Fruit fly (Drosophila melanogaster): ENCODE measurements around the gene CG33223.

Gene CG33223

DNA sequence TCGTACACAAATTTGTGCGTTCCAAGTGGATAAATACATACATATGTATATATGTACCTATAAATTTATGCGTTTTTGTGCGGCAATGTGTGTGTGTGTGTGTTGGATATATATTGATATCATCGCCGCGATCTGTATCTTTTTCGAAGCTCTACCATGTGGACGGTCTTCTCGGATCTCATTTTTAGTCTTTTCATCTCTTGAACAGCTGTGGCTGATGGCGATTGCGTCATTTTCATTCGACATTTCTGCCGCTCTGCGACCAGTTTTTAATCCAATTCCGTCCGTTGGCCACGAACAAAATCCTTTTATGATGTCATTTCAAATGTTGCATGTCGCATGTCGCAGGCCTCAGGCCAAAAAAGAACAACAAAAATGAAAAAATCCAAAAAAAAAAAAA, 36.8 kb upstream of the CG33223 start (continued):
- TF ChIP-seq tup (GFP tag; optimal IDR thresholded peaks at IDR 0.05) (no peak), CG14441 (GFP tag; IDR thresholded peaks at IDR 0.05) (no peak), MTF-1 (GFP tag; optimal IDR thresholded peaks at IDR 0.05; ENCODE audit: borderline replicate concordance) (no peak), CG12391 (tag; optimal IDR thresholded peaks at IDR 0.05) (no peak), dmrt99B (tag; optimal IDR thresholded peaks at IDR 0.05) (no peak), sima (GFP tag; optimal IDR thresholded peaks at IDR 0.05) (no peak), Fer1 (GFP tag; optimal IDR thresholded peaks at IDR 0.05) (no peak), HHEX (GFP tag; optimal IDR thresholded peaks at IDR 0.05) (no peak), Med (GFP tag) (peak; percentile 31), her (GFP tag; optimal IDR thresholded peaks at IDR 0.05) (no peak), Antp (GFP tag; optimal IDR thresholded peaks at IDR 0.05) (no peak), CG11696 (GFP tag; IDR thresholded peaks at IDR 0.05) (no peak), CG10543 (GFP tag; optimal IDR thresholded peaks at IDR 0.05) (peak; percentile 14), CG2202 (tag; optimal IDR thresholded peaks at IDR 0.05) (no peak), H2.0 (GFP tag; IDR thresholded peaks at IDR 0.05) (no peak), pros (GFP tag; optimal IDR thresholded peaks at IDR 0.05) (no peak), HmgD (GFP tag; optimal IDR thresholded peaks at IDR 0.05) (no peak), ro (GFP tag; IDR thresholded peaks at IDR 0.05) (no peak), CG30431 (GFP tag; optimal IDR thresholded peaks at IDR 0.05) (no peak), cwo (GFP tag; optimal IDR thresholded peaks at IDR 0.05) (no peak), CrebB (tag; optimal IDR thresholded peaks at IDR 0.05) (no peak), CG33557 (GFP tag; optimal IDR thresholded peaks at IDR 0.05) (no peak), da (GFP tag; optimal IDR thresholded peaks at IDR 0.05) (no peak), CG15073 (GFP tag; optimal IDR thresholded peaks at IDR 0.05) (no peak), unc-4 (GFP tag; IDR thresholded peaks at IDR 0.05; ENCODE audit: partially characterized antibody) (no peak), croc (GFP tag; conservative IDR thresholded peaks at IDR 0.05) (no peak), nau (GFP tag; optimal IDR thresholded peaks at IDR 0.05) (peak; percentile 4), grau (tag; optimal IDR thresholded peaks at IDR 0.05) (no peak), dysf (GFP tag; IDR thresholded peaks at IDR 0.05) (no peak), CG11247 (GFP tag; IDR thresholded peaks at IDR 0.05) (no peak), TFAM (GFP tag; optimal IDR thresholded peaks at IDR 0.05) (no peak), CG17829 (tag; optimal IDR thresholded peaks at IDR 0.05) (no peak), Elba2 (GFP tag; optimal IDR thresholded peaks at IDR 0.05) (no peak), Blimp-1 (GFP tag; optimal IDR thresholded peaks at IDR 0.05) (no peak), scrt (GFP tag; optimal IDR thresholded peaks at IDR 0.05) (no peak), CG14050 (GFP tag; IDR thresholded peaks at IDR 0.05) (no peak), chm (GFP tag; IDR thresholded peaks at IDR 0.05) (0 out of 2 replicates have a peak, but pooled peaks have one; percentile 32), inv (GFP tag; IDR thresholded peaks at IDR 0.05; ENCODE audit: partially characterized antibody) (no peak), CG3838 (GFP tag; optimal IDR thresholded peaks at IDR 0.05) (no peak), CG12769 (tag; optimal IDR thresholded peaks at IDR 0.05) (peak; percentile 35), CG10147 (GFP tag; optimal IDR thresholded peaks at IDR 0.05) (no peak), gt (GFP tag; IDR thresholded peaks at IDR 0.05) (no peak), Nf-YA (GFP tag; IDR thresholded peaks at IDR 0.05) (no peak), Tbp (GFP tag; optimal IDR thresholded peaks at IDR 0.05) (no peak), CG3726 (GFP tag; IDR thresholded peaks at IDR 0.05) (no peak), CG34422 (GFP tag; IDR thresholded peaks at IDR 0.05) (no peak), CG4707 (GFP tag; optimal IDR thresholded peaks at IDR 0.05) (no peak), twi (tag; optimal IDR thresholded peaks at IDR 0.05) (no peak), zen2 (GFP tag; IDR thresholded peaks at IDR 0.05; ENCODE audit: partially characterized antibody) (no peak), Taf1 (GFP tag; IDR thresholded peaks at IDR 0.05) (no peak), grn (GFP tag; optimal IDR thresholded peaks at IDR 0.05) (peak; percentile 27), Xrp1 (GFP tag; IDR thresholded peaks at IDR 0.05) (no peak)
